Fruit fly (Drosophila melanogaster): ENCODE results near the gene CG17625.

The CG17625 gene

DNA sequence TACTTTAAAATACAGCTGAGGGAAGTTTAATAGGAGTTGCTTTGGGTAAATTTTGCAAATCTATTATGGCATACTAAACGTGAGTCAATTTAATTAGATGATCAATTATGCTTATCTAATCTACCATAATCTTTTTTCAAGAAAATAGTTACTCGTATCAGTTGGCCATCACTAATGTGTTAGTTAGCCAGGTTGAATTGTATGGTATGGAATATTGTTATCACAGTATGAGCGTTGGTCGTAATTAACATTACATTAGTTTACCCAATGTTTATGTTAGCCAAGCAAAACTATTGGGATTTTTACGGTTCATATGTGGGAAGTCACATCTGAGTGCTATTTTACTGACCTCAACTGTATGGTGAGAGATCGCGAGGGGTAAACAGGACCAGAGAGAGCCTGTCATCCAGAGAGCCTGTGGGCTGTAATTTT, 13.1 kb upstream of the CG17625 start (continued):
- TF ChIP-seq topi (GFP tag; optimal IDR thresholded peaks at IDR 0.05), result peak; percentile 86
- TF ChIP-seq Sox14 (GFP tag; optimal IDR thresholded peaks at IDR 0.05), result no peak
- TF ChIP-seq vri (GFP tag; optimal IDR thresholded peaks at IDR 0.05), result peak; percentile 49
- no peak for TF ChIP-seq CG3919 (GFP tag; optimal IDR thresholded peaks at IDR 0.05)

DNA sequence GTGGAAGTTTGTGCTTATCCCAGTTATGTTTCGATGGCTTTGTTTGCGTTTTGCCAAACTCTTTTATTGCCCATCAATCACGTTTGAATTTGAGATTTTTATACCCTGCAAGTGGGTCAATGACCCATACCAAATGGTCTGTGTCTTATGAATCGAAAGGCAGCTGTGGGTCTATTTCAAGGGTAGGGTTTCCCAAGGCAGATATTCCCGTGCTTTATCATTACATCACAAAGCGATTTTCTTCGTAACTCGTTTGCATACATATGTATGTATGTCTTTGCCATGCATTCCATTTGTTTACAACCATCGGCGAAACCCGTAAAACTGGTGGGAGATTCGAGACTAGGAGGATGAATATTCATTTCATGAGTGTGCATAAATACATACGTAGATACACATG, 11.2 kb upstream of the CG17625 start:
- TF ChIP-seq Eip78C (GFP tag) (peak; percentile 54), Ets96B (tag; optimal IDR thresholded peaks at IDR 0.05) (no peak), ss (GFP tag; optimal IDR thresholded peaks at IDR 0.05) (peak in 1 of 2 experiments; percentile 13), CG8319 (GFP tag; optimal IDR thresholded peaks at IDR 0.05) (no peak)

- TF ChIP-seq Eip93F (GFP tag; optimal IDR thresholded peaks at IDR 0.05), result peak; percentile 58
- peak; percentile 73 for TF ChIP-seq vri (GFP tag; optimal IDR thresholded peaks at IDR 0.05)
- peak in 1 of 2 experiments; percentile 43 for TF ChIP-seq ss (GFP tag; optimal IDR thresholded peaks at IDR 0.05)
- TF ChIP-seq CG1621 (tag; optimal IDR thresholded peaks at IDR 0.05), result no peak
- peak; percentile 47 for TF ChIP-seq CG6854 (GFP tag; optimal IDR thresholded peaks at IDR 0.05)
- TF ChIP-seq fkh (GFP tag; optimal IDR thresholded peaks at IDR 0.05), result peak; percentile 80
- TF ChIP-seq CG32006 (GFP tag; optimal IDR thresholded peaks at IDR 0.05), result no peak
- no peak for TF ChIP-seq Smox (GFP tag; optimal IDR thresholded peaks at IDR 0.05)
- no peak for TF ChIP-seq CG10631 (GFP tag; optimal IDR thresholded peaks at IDR 0.05)
- peak; percentile 51 for TF ChIP-seq Eip78C (GFP tag)
- TF ChIP-seq CG11762 (GFP tag; optimal IDR thresholded peaks at IDR 0.05; ENCODE audit: insufficient read depth), result no peak
- no peak for TF ChIP-seq CG6276 (GFP tag; optimal IDR thresholded peaks at IDR 0.05)
- TF ChIP-seq svp (GFP tag), result peak; percentile 59
These were observed 2.4 kb upstream of the CG17625 start for dm6 chr3R:22684044-22684947.

dm6 chr3R:22684948-22685253, 1.7 kb upstream of the CG17625 start:
- TF ChIP-seq cyc (GFP tag; optimal IDR thresholded peaks at IDR 0.05) (no peak), CG7368 (GFP tag; optimal IDR thresholded peaks at IDR 0.05) (no peak), CG32006 (GFP tag; optimal IDR thresholded peaks at IDR 0.05) (no peak), Eip75B (GFP tag; optimal IDR thresholded peaks at IDR 0.05) (no peak), CG16779 (tag; optimal IDR thresholded peaks at IDR 0.05) (no peak), CG6854 (GFP tag; optimal IDR thresholded peaks at IDR 0.05) (no peak), Ets96B (tag; optimal IDR thresholded peaks at IDR 0.05) (no peak), CG3919 (GFP tag; optimal IDR thresholded peaks at IDR 0.05) (no peak), net (GFP tag; optimal IDR thresholded peaks at IDR 0.05) (no peak), Eip78C (GFP tag) (no peak), CG11762 (GFP tag; optimal IDR thresholded peaks at IDR 0.05; ENCODE audit: insufficient read depth) (no peak), spab (GFP tag; optimal IDR thresholded peaks at IDR 0.05) (no peak), CG15336 (GFP tag; IDR thresholded peaks at IDR 0.05) (no peak), CG10669 (GFP tag; optimal IDR thresholded peaks at IDR 0.05) (no peak)

DNA sequence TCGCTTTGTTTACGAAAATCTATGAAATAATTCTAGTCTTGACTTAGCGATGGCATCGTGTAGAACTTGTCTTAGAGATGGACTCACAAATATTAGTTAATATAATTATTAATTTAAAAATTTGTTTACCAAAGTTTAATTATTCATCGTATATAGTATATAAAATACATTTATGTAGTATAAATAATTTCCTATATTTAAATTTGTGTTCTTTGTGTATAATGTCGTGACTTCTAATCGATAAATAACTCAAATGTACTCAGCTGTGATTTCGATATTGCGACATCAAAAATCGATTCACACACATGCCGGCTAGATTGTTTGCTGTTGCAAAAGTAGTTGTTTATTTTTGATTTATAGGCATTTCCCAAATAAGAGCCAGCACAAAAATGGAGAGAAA, 3.7 kb downstream of the CG17625 start, which contains the start of the genes wfs1 and Nup133:
Gene wfs1, minus strand, starts transcription at position 70 of the 400 bp plus-strand sequence.
Gene Nup133, plus strand, starts transcription at position 297 of the 400 bp plus-strand sequence.
- TF ChIP-seq dac (GFP tag; optimal IDR thresholded peaks at IDR 0.05), result no peak
- TF ChIP-seq CG31627 (GFP tag; optimal IDR thresholded peaks at IDR 0.05), result peak; percentile 8
- no peak for TF ChIP-seq CG3919 (GFP tag; optimal IDR thresholded peaks at IDR 0.05)
- peak; percentile 40; the same call in 1 of the 2 replicates for TF ChIP-seq Gug (GFP tag; IDR thresholded peaks at IDR 0.05)
- TF ChIP-seq CG6792 (GFP tag; optimal IDR thresholded peaks at IDR 0.05), result peak; percentile 53
- no peak for TF ChIP-seq CG8319 (GFP tag; optimal IDR thresholded peaks at IDR 0.05)
- TF ChIP-seq fd85E (GFP tag; optimal IDR thresholded peaks at IDR 0.05), result no peak
- TF ChIP-seq CG8632 (GFP tag; optimal IDR thresholded peaks at IDR 0.05), result peak; percentile 54
- no peak for TF ChIP-seq Eip93F (GFP tag; optimal IDR thresholded peaks at IDR 0.05)
- no peak for TF ChIP-seq salr (GFP tag; optimal IDR thresholded peaks at IDR 0.05)
- TF ChIP-seq Sox102F (GFP tag; optimal IDR thresholded peaks at IDR 0.05), result no peak
- no peak for TF ChIP-seq CG4318 (GFP tag; optimal IDR thresholded peaks at IDR 0.05)
- no peak for TF ChIP-seq Lpt (GFP tag; optimal IDR thresholded peaks at IDR 0.05)
- TF ChIP-seq esn (GFP tag; optimal IDR thresholded peaks at IDR 0.05), result peak; percentile 65
- TF ChIP-seq CG16779 (tag; optimal IDR thresholded peaks at IDR 0.05), result no peak
- TF ChIP-seq Ets96B (tag; optimal IDR thresholded peaks at IDR 0.05), result no peak
- TF ChIP-seq fd59A (GFP tag; optimal IDR thresholded peaks at IDR 0.05), result no peak
- peak; percentile 81 for TF ChIP-seq CG3032 (tag; optimal IDR thresholded peaks at IDR 0.05)
- TF ChIP-seq lz (GFP tag; optimal IDR thresholded peaks at IDR 0.05), result peak; percentile 52
- no peak; the same call in 1 of the 2 replicates for TF ChIP-seq CG11294 (GFP tag; IDR thresholded peaks at IDR 0.05)
- no peak for TF ChIP-seq acj6 (GFP tag; optimal IDR thresholded peaks at IDR 0.05)
